Worm (Caenorhabditis elegans): ENCODE data around the gene C53D6.10.

ce11 chrIV:9078469-9078868 is 44.2 kb upstream of the C53D6.10 start, which contains the start of gene mans-4:
- TF ChIP-seq T26A5.8 (tag; optimal IDR thresholded peaks at IDR 0.05) (no peak), attf-5 (GFP tag; optimal IDR thresholded peaks at IDR 0.05) (no peak), dpff-1 (tag; optimal IDR thresholded peaks at IDR 0.05) (no peak), nfya-2 (GFP tag; IDR thresholded peaks at IDR 0.05) (no peak), madf-10 (tag; optimal IDR thresholded peaks at IDR 0.05) (no peak), repo-1 (tag; optimal IDR thresholded peaks at IDR 0.05) (no peak)

Data from whole organism, young adult.